Worm (Caenorhabditis elegans) whole organism, young adult: ENCODE results near the gene dph-2.

Experiments used
- F33H1.4 ChIP-seq: fragments of 200-800 bp; sonication (Bioruptor generic); IDR thresholded peaks from 2 replicates; pipeline ENCODE4 v1.3.6; 2022; ENCODE audit warnings: missing genetic modification reagents, missing genetic modification characterization, missing compliant biosample characterization
- T26A5.8 ChIP-seq: sonication (generic microtip); optimal IDR thresholded peaks from 2 replicates; lab custom pipeline; 2016; ENCODE audit warnings: missing genetic modification characterization, missing compliant biosample characterization
- Y56A3A.18 ChIP-seq: fragments of 200-800 bp; sonication (Bioruptor generic); IDR thresholded peaks from 2 replicates; pipeline ENCODE4 v1.3.6; 2022; ENCODE audit warnings: missing genetic modification reagents, missing genetic modification characterization, missing compliant biosample characterization
- ceh-100 ChIP-seq: fragments of 200-800 bp; sonication (Bioruptor generic); IDR thresholded peaks from 2 replicates; pipeline ENCODE4 v1.3.6; 2022; ENCODE audit warnings: missing genetic modification reagents, missing genetic modification characterization, missing compliant biosample characterization
- ceh-79 ChIP-seq: sonication (generic microtip); optimal IDR thresholded peaks from 2 replicates; lab custom pipeline; 2017; ENCODE audit warnings: mild to moderate bottlenecking, missing genetic modification characterization, missing compliant biosample characterization
- efl-1 ChIP-seq: fragments of 150-350 bp; optimal IDR thresholded peaks from 2 replicates; lab custom pipeline; 2014; ENCODE audit warnings: missing biosample characterization, missing genetic modification reagents, missing genetic modification characterization
- hsf-1 ChIP-seq: fragments of 200-800 bp; sonication (Bioruptor generic); IDR thresholded peaks from 2 replicates; pipeline ENCODE4 v1.3.6; 2022; ENCODE audit warnings: missing genetic modification reagents, missing genetic modification characterization, missing compliant biosample characterization
- nhr-120 ChIP-seq: fragments of 200-800 bp; sonication (Bioruptor generic); IDR thresholded peaks from 2 replicates; pipeline ENCODE4 v1.3.6; 2022; ENCODE audit warnings: missing genetic modification characterization, missing compliant biosample characterization
- nhr-90 ChIP-seq: sonication (generic microtip); optimal IDR thresholded peaks from 2 replicates; lab custom pipeline; 2016; ENCODE audit warnings: missing genotype, mild to moderate bottlenecking, missing genetic modification characterization, missing compliant biosample characterization
- unc-62 ChIP-seq: fragments of 150-350 bp; optimal IDR thresholded peaks from 2 replicates; lab custom pipeline; 2014; ENCODE audit warnings: missing biosample characterization, missing genetic modification reagents, missing genetic modification characterization
- ztf-6 ChIP-seq: fragments of 200-800 bp; sonication (Bioruptor generic); IDR thresholded peaks from 2 replicates; pipeline ENCODE4 v1.3.6; 2022; ENCODE audit warnings: missing genetic modification reagents, missing genetic modification characterization, missing compliant biosample characterization

DNA sequence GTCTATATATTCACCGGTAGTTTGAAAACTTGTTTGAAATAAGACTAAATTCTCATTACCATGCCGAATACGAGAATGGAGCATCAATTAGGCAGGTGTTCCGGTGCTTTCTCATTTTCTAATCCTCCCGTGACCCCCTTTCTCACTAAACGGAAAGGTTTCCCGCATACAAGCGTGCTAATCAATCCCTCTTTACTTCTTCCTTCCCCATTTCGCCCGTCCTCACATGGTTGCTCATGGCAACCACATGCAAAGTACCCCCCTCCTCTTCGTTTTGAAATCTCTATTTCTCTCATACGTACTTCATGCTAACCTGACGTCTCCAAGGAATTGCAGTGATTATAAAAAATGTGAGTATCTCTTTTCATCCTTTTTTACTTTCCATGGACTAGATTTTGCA lies 5.8 kb upstream of the dph-2 start, which contains the start of gene mks-5:
- TF ChIP-seq F33H1.4 (GFP tag; lab: Robert Waterston, UW) (no peak), Y56A3A.18 (GFP tag; lab: Robert Waterston, UW) (no peak), nhr-90 (no peak), ceh-79 (tag; lab: Kevin White, UChicago) (no peak), T26A5.8 (tag; lab: Kevin White, UChicago) (no peak), ceh-100 (GFP tag; lab: Robert Waterston, UW) (no peak), hsf-1 (GFP tag; lab: Robert Waterston, UW) (no peak), unc-62 (GFP tag; lab: Kevin White, UChicago) (no peak), efl-1 (GFP tag; lab: Kevin White, UChicago) (no peak), nhr-120 (GFP tag; lab: Robert Waterston, UW) (no peak), ztf-6 (no peak)
